Worm (Caenorhabditis elegans): Measurements from ENCODE around the gene str-84.

Gene str-84

ce11 chrV:9009175-9009574 is 28.4 kb upstream of the str-84 start, which contains the start of gene srx-2:
Gene srx-2, plus strand, starts transcription at chrV:9009475.
- TF ChIP-seq scrt-1 (GFP tag; IDR thresholded peaks at IDR 0.05) = no peak
- TF ChIP-seq ceh-13 (GFP tag; optimal IDR thresholded peaks at IDR 0.05) = no peak
- no peak for TF ChIP-seq hnd-1 (tag; optimal IDR thresholded peaks at IDR 0.05)
- TF ChIP-seq tra-4 (tag; optimal IDR thresholded peaks at IDR 0.05) = no peak
- no peak for TF ChIP-seq hmg-4 (GFP tag; optimal IDR thresholded peaks at IDR 0.05)
- no peak for TF ChIP-seq aly-1 (tag; optimal IDR thresholded peaks at IDR 0.05)
- TF ChIP-seq tbx-37 (GFP tag; conservative IDR thresholded peaks at IDR 0.05) = no peak
- TF ChIP-seq ama-1 (optimal IDR thresholded peaks at IDR 0.05) = no peak
- TF ChIP-seq pes-1 (GFP tag; IDR thresholded peaks at IDR 0.05) = no peak
- TF ChIP-seq ceh-36 (tag; optimal IDR thresholded peaks at IDR 0.05) = no peak
- TF ChIP-seq sea-1 (GFP tag; conservative IDR thresholded peaks at IDR 0.05) = no peak
- no peak for TF ChIP-seq flt-1 (GFP tag; IDR thresholded peaks at IDR 0.05)
- no peak for TF ChIP-seq B0310.2 (tag; optimal IDR thresholded peaks at IDR 0.05)
- no peak for TF ChIP-seq F13C5.2 (tag; optimal IDR thresholded peaks at IDR 0.05)

ce11 chrV:9005243-9005642 is 24.5 kb upstream of the str-84 start, which contains the start of gene srx-3:
Gene srx-3, plus strand, starts transcription at chrV:9005543.
- TF ChIP-seq tbx-11 (GFP tag; IDR thresholded peaks at IDR 0.05) (no peak), ama-1 (optimal IDR thresholded peaks at IDR 0.05) (no peak), scrt-1 (GFP tag; IDR thresholded peaks at IDR 0.05) (no peak), hmg-4 (GFP tag; optimal IDR thresholded peaks at IDR 0.05) (no peak), aly-1 (tag; optimal IDR thresholded peaks at IDR 0.05) (no peak), pes-1 (GFP tag; IDR thresholded peaks at IDR 0.05) (no peak), ceh-13 (GFP tag; optimal IDR thresholded peaks at IDR 0.05) (no peak), tra-4 (tag; optimal IDR thresholded peaks at IDR 0.05) (no peak), F13C5.2 (tag; optimal IDR thresholded peaks at IDR 0.05) (no peak), sea-1 (GFP tag; conservative IDR thresholded peaks at IDR 0.05) (no peak), ceh-36 (tag; optimal IDR thresholded peaks at IDR 0.05) (no peak)

ce11 chrV:9003291-9003690 is 22.5 kb upstream of the str-84 start, which contains the start of gene srx-1:
Gene srx-1, plus strand, starts transcription at chrV:9003672.
- TF ChIP-seq F13C5.2 (tag; optimal IDR thresholded peaks at IDR 0.05) = no peak
- TF ChIP-seq aly-1 (tag; optimal IDR thresholded peaks at IDR 0.05) = no peak
- no peak for TF ChIP-seq ceh-13 (GFP tag; optimal IDR thresholded peaks at IDR 0.05)
- no peak for TF ChIP-seq B0310.2 (tag; optimal IDR thresholded peaks at IDR 0.05)

- TF ChIP-seq ceh-36 (tag; optimal IDR thresholded peaks at IDR 0.05) (no peak), ets-7 (tag; optimal IDR thresholded peaks at IDR 0.05) (no peak), hmg-4 (GFP tag; optimal IDR thresholded peaks at IDR 0.05) (no peak), B0310.2 (tag; optimal IDR thresholded peaks at IDR 0.05) (no peak), F13C5.2 (tag; optimal IDR thresholded peaks at IDR 0.05) (no peak), hnd-1 (tag; optimal IDR thresholded peaks at IDR 0.05) (no peak), hmbx-1 (tag; optimal IDR thresholded peaks at IDR 0.05) (no peak), aly-1 (tag; optimal IDR thresholded peaks at IDR 0.05) (no peak), ama-1 (optimal IDR thresholded peaks at IDR 0.05) (no peak)
These were observed 20.4 kb upstream of the str-84 start, which contains the start of gene F59E11.2 for ce11 chrV:9001175-9001574. Gene F59E11.2, plus strand, starts transcription at chrV:9001475.

ce11 chrV:8994801-8995200 is 14.1 kb upstream of the str-84 start, which contains the start of gene F59E11.5:
Gene F59E11.5, plus strand, starts transcription at chrV:8995101.
- no peak for TF ChIP-seq scrt-1 (GFP tag; IDR thresholded peaks at IDR 0.05)
- no peak for TF ChIP-seq aly-1 (tag; optimal IDR thresholded peaks at IDR 0.05)
- no peak for TF ChIP-seq ceh-36 (tag; optimal IDR thresholded peaks at IDR 0.05)
- no peak for TF ChIP-seq tbx-37 (GFP tag; conservative IDR thresholded peaks at IDR 0.05)
- TF ChIP-seq ets-7 (tag; optimal IDR thresholded peaks at IDR 0.05) = no peak
- no peak for TF ChIP-seq hmg-4 (GFP tag; optimal IDR thresholded peaks at IDR 0.05)
- no peak for TF ChIP-seq flt-1 (GFP tag; IDR thresholded peaks at IDR 0.05)
- TF ChIP-seq tbx-11 (GFP tag; IDR thresholded peaks at IDR 0.05) = no peak
- no peak for TF ChIP-seq sea-1 (GFP tag; conservative IDR thresholded peaks at IDR 0.05)
- TF ChIP-seq F13C5.2 (tag; optimal IDR thresholded peaks at IDR 0.05) = no peak
- TF ChIP-seq B0310.2 (tag; optimal IDR thresholded peaks at IDR 0.05) = no peak
- no peak for TF ChIP-seq ama-1 (optimal IDR thresholded peaks at IDR 0.05)
- no peak for TF ChIP-seq tra-4 (tag; optimal IDR thresholded peaks at IDR 0.05)
- TF ChIP-seq pes-1 (GFP tag; IDR thresholded peaks at IDR 0.05) = no peak
- no peak for TF ChIP-seq hmbx-1 (tag; optimal IDR thresholded peaks at IDR 0.05)
- no peak for TF ChIP-seq ceh-13 (GFP tag; optimal IDR thresholded peaks at IDR 0.05)
- no peak for TF ChIP-seq hnd-1 (tag; optimal IDR thresholded peaks at IDR 0.05)

ce11 chrV:8994272-8994671 is 13.5 kb upstream of the str-84 start:
- no peak for TF ChIP-seq tbx-11 (GFP tag; IDR thresholded peaks at IDR 0.05)
- TF ChIP-seq flt-1 (GFP tag; IDR thresholded peaks at IDR 0.05) = no peak
- no peak for TF ChIP-seq hnd-1 (tag; optimal IDR thresholded peaks at IDR 0.05)
- TF ChIP-seq hmg-4 (GFP tag; optimal IDR thresholded peaks at IDR 0.05) = no peak
- TF ChIP-seq B0310.2 (tag; optimal IDR thresholded peaks at IDR 0.05) = no peak
- no peak for TF ChIP-seq aly-1 (tag; optimal IDR thresholded peaks at IDR 0.05)
- TF ChIP-seq ceh-36 (tag; optimal IDR thresholded peaks at IDR 0.05) = no peak

- TF ChIP-seq ama-1 (optimal IDR thresholded peaks at IDR 0.05) (no peak), pes-1 (GFP tag; IDR thresholded peaks at IDR 0.05) (no peak), ets-7 (tag; optimal IDR thresholded peaks at IDR 0.05) (no peak), flt-1 (GFP tag; IDR thresholded peaks at IDR 0.05) (no peak), hnd-1 (tag; optimal IDR thresholded peaks at IDR 0.05) (no peak), tbx-37 (GFP tag; conservative IDR thresholded peaks at IDR 0.05) (no peak), sea-1 (GFP tag; conservative IDR thresholded peaks at IDR 0.05) (no peak), scrt-1 (GFP tag; IDR thresholded peaks at IDR 0.05) (no peak), hmg-4 (GFP tag; optimal IDR thresholded peaks at IDR 0.05) (no peak), hmbx-1 (tag; optimal IDR thresholded peaks at IDR 0.05) (no peak), B0310.2 (tag; optimal IDR thresholded peaks at IDR 0.05) (no peak), tbx-11 (GFP tag; IDR thresholded peaks at IDR 0.05) (no peak)
These were observed 10.9 kb upstream of the str-84 start, which contains the start of gene F59E11.6 for ce11 chrV:8991679-8992078. Gene F59E11.6, plus strand, starts transcription at chrV:8991789.

ce11 chrV:8990194-8990649 is 9.5 kb upstream of the str-84 start, which contains the start of gene F59E11.7:
Gene F59E11.7, plus strand, starts transcription at chrV:8990244.
- TF ChIP-seq ceh-36 (tag; optimal IDR thresholded peaks at IDR 0.05) = no peak
- no peak for TF ChIP-seq flt-1 (GFP tag; IDR thresholded peaks at IDR 0.05)
- no peak for TF ChIP-seq hnd-1 (tag; optimal IDR thresholded peaks at IDR 0.05)
- no peak for TF ChIP-seq hmg-4 (GFP tag; optimal IDR thresholded peaks at IDR 0.05)
- TF ChIP-seq ets-7 (tag; optimal IDR thresholded peaks at IDR 0.05) = no peak
- no peak for TF ChIP-seq aly-1 (tag; optimal IDR thresholded peaks at IDR 0.05)
- TF ChIP-seq ama-1 (optimal IDR thresholded peaks at IDR 0.05) = no peak

All from whole organism, early embryonic.